Fruit fly (Drosophila melanogaster) Kc167 (cell line): ENCODE data around the gene CG12498.

Experiments
- Myc ChIP-seq: fragments of >200 bp; optimal IDR thresholded peaks from 2 replicates; lab custom pipeline; 2017; ENCODE audit warnings: missing external identifiers
- Sin3A ChIP-seq: fragments of >200 bp; optimal IDR thresholded peaks from 2 replicates; lab custom pipeline; 2018; ENCODE audit warnings: missing external identifiers
- h ChIP-seq: fragments of >200 bp; optimal IDR thresholded peaks from 3 replicates; lab custom pipeline; 2018; ENCODE audit warnings: missing external identifiers
- insv ChIP-seq: fragments of >200 bp; optimal IDR thresholded peaks from 3 replicates; lab custom pipeline; 2018; ENCODE audit warnings: missing external identifiers
- psq ChIP-seq: fragments of >200 bp; optimal IDR thresholded peaks from 2 replicates; lab custom pipeline; 2017; ENCODE audit warnings: missing external identifiers
- ttk ChIP-seq: sonication (Bioruptor generic); optimal IDR thresholded peaks from 2 replicates; lab custom pipeline; 2017; ENCODE audit warnings: missing external identifiers

DNA sequence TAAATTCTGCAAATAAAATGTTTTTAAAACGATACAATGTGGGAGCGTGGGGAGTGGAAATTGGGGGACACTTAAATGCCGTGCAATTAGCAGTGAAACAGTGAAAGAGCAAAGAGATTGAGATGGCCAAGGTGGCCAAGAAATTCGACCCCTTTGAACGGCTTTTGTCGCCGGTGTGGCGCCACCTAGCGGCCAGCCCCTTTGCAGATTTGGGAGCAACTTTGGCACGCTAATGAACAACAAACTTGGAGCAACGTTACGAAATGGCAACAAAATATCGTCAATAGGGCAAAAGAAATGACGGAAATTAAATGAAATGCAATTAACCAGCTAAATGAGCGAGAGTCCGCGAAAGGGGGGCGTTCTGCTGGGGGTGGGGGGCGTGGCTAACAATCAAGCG lies 1.4 kb downstream of the CG12498 start:
- TF ChIP-seq Myc (lab: Kevin White, UChicago) (no peak), Sin3A (lab: Kevin White, UChicago) (no peak), psq (lab: Kevin White, UChicago) (no peak), h (lab: Kevin White, UChicago) (no peak), insv (lab: Kevin White, UChicago) (no peak), ttk (no peak)
